Worm (Caenorhabditis elegans) whole organism, L2 larva: Measurements from ENCODE around the gene swt-6.

Experiments used
- lsy-2 ChIP-seq, 2 experiments: fragments of 150-350 bp in 1 of 2; sonication (generic microtip) in 1 of 2; optimal IDR thresholded peaks; 2 replicates each; lab custom pipeline; 2014 to 2017; ENCODE audit warnings: missing biosample characterization in 2 of 2, missing genetic modification characterization in 2 of 2
- nhr-237 ChIP-seq: fragments of 150-350 bp; optimal IDR thresholded peaks from 2 replicates; lab custom pipeline; 2014; ENCODE audit warnings: missing biosample characterization, missing genetic modification characterization
- zag-1 ChIP-seq: fragments of 150-350 bp; optimal IDR thresholded peaks from 2 replicates; lab custom pipeline; 2014; ENCODE audit warnings: missing biosample characterization, missing genetic modification characterization

DNA sequence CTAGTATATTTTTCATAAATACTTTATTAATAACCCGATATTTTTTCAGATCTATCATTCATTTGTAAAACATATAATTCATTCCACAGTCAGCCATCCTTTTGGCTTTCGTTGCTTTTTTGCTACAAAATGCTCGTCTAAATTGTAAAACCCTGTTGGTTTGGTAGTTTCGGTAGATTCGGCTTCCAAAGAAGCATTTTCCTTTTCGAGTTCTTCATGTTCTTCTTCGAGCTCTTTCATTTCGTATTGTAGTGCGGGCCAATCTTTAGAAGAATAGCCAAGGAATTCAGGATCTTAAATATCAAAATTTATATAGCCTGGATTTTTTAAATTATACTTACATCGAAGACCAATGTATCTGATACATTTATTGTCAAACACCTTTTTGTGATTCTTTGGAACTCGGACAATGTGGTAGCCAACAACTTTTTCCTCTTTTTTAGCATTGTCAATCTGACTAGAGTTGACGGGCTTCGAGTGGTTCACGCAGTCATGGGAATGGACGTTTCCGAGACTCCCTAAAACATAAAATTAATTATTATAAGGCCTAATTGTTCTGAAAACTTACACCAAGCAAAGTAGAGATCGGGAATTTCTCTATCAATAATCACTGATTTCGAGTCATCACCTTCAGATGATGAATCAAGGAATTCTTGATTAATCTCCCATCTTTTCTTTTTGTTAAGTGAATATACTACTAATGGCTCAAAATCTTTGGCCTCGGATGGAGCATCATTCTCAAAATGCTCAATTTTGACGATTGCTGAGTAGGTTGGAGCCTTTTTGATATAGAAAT lies 45.8 kb upstream of the swt-6 start:
- no peak for TF ChIP-seq zag-1
- TF ChIP-seq nhr-237 = no peak
- peak in 1 of 2 experiments; percentile 38 for TF ChIP-seq lsy-2 (tag; optimal IDR thresholded peaks at IDR 0.05; lab: Kevin White, UChicago)
